Fruit fly (Drosophila melanogaster) Kc167 (cell line): ENCODE measurements around the gene LanB1.

Experiments used
- Sin3A ChIP-seq: fragments of >200 bp; optimal IDR thresholded peaks from 2 replicates; lab custom pipeline; 2018; ENCODE audit warnings: missing external identifiers
- h ChIP-seq: fragments of >200 bp; optimal IDR thresholded peaks from 3 replicates; lab custom pipeline; 2018; ENCODE audit warnings: missing external identifiers
- psq ChIP-seq: fragments of >200 bp; optimal IDR thresholded peaks from 2 replicates; lab custom pipeline; 2017; ENCODE audit warnings: missing external identifiers
- ttk ChIP-seq: sonication (Bioruptor generic); optimal IDR thresholded peaks from 2 replicates; lab custom pipeline; 2017; ENCODE audit warnings: missing external identifiers

- TF ChIP-seq Sin3A (lab: Kevin White, UChicago) (no peak), h (lab: Kevin White, UChicago) (no peak), ttk (lab: Kevin White, UChicago) (no peak), psq (lab: Kevin White, UChicago) (no peak)
Measured at dm6 chr2L:7861733-7862132, 50.5 kb downstream of the LanB1 start.
